Worm (Caenorhabditis elegans) whole organism, late embryonic: ENCODE measurements around the gene C24H12.1.

ENCODE experiments used
- C08G9.2 ChIP-seq: sonication (generic microtip); optimal IDR thresholded peaks from 2 replicates; lab custom pipeline; 2016; ENCODE audit warnings: mild to moderate bottlenecking, missing genetic modification characterization, moderate library complexity, missing compliant biosample characterization
- K02D7.2 ChIP-seq: sonication (generic microtip); optimal IDR thresholded peaks from 2 replicates; lab custom pipeline; 2017; ENCODE audit warnings: mild to moderate bottlenecking, missing genetic modification characterization, missing compliant biosample characterization
- T23F11.4 ChIP-seq: fragments of 200-800 bp; sonication (Bioruptor generic); optimal IDR thresholded peaks from 2 replicates; lab custom pipeline; 2018; ENCODE audit warnings: mild to moderate bottlenecking, missing genetic modification characterization, missing compliant biosample characterization
- ceh-14 ChIP-seq: sonication (generic microtip); optimal IDR thresholded peaks from 2 replicates; lab custom pipeline; 2016; ENCODE audit warnings: missing genotype, missing genetic modification characterization, missing compliant biosample characterization
- ceh-18 ChIP-seq: sonication (generic microtip); optimal IDR thresholded peaks from 2 replicates; lab custom pipeline; 2016; ENCODE audit warnings: missing genetic modification characterization, missing compliant biosample characterization
- ceh-19 ChIP-seq: fragments of 200-800 bp; sonication (Bioruptor generic); optimal IDR thresholded peaks from 2 replicates; lab custom pipeline; 2018; ENCODE audit warnings: mild to moderate bottlenecking, missing genetic modification characterization, missing compliant biosample characterization
- ceh-2 ChIP-seq: sonication (generic microtip); optimal IDR thresholded peaks from 2 replicates; lab custom pipeline; 2016; ENCODE audit warnings: missing genotype, missing genetic modification characterization, missing compliant biosample characterization
- ceh-24 ChIP-seq: sonication (generic microtip); optimal IDR thresholded peaks from 2 replicates; lab custom pipeline; 2016; ENCODE audit warnings: mild to moderate bottlenecking, missing genetic modification characterization, missing compliant biosample characterization
- ceh-31 ChIP-seq: sonication (generic microtip); optimal IDR thresholded peaks from 2 replicates; lab custom pipeline; 2016; ENCODE audit warnings: missing genetic modification characterization, missing compliant biosample characterization
- ceh-9 ChIP-seq: sonication (generic microtip); optimal IDR thresholded peaks from 2 replicates; lab custom pipeline; 2016; ENCODE audit warnings: mild to moderate bottlenecking, missing genetic modification characterization, inconsistent platforms, missing compliant biosample characterization
- dve-1 ChIP-seq: sonication (generic microtip); optimal IDR thresholded peaks from 2 replicates; lab custom pipeline; 2017; ENCODE audit warnings: antibody characterized with exemption, mild to moderate bottlenecking, missing genetic modification characterization, missing compliant biosample characterization
- ets-4 ChIP-seq: sonication (generic microtip); optimal IDR thresholded peaks from 2 replicates; lab custom pipeline; 2016; ENCODE audit warnings: missing genetic modification characterization, missing compliant biosample characterization
- eyg-1 ChIP-seq: sonication (generic microtip); optimal IDR thresholded peaks from 2 replicates; lab custom pipeline; 2016; ENCODE audit warnings: missing genotype, missing genetic modification characterization, missing compliant biosample characterization
- fax-1 ChIP-seq: sonication (generic microtip); optimal IDR thresholded peaks from 2 replicates; lab custom pipeline; 2016; ENCODE audit warnings: missing genotype, missing genetic modification characterization, missing compliant biosample characterization
- gmeb-2 ChIP-seq: sonication (generic microtip); optimal IDR thresholded peaks from 2 replicates; lab custom pipeline; 2016; ENCODE audit warnings: missing genetic modification characterization, inconsistent platforms, missing compliant biosample characterization
- hlh-13 ChIP-seq: fragments of 200-800 bp; sonication (Bioruptor generic); optimal IDR thresholded peaks from 2 replicates; lab custom pipeline; 2018; ENCODE audit warnings: mild to moderate bottlenecking, missing genetic modification characterization, missing compliant biosample characterization
- hlh-15 ChIP-seq: sonication (generic microtip); optimal IDR thresholded peaks from 2 replicates; lab custom pipeline; 2016; ENCODE audit warnings: missing genetic modification characterization, missing compliant biosample characterization
- hlh-30 ChIP-seq: sonication (generic microtip); optimal IDR thresholded peaks from 2 replicates; lab custom pipeline; 2017; ENCODE audit warnings: antibody characterized with exemption, missing genetic modification characterization, missing compliant biosample characterization; ENCODE audit not compliant: insufficient read depth
- hlh-6 ChIP-seq: sonication (generic microtip); optimal IDR thresholded peaks from 2 replicates; lab custom pipeline; 2016; ENCODE audit warnings: missing genotype, missing genetic modification characterization, missing compliant biosample characterization
- hlh-8 ChIP-seq: sonication (generic microtip); optimal IDR thresholded peaks from 2 replicates; lab custom pipeline; 2016; ENCODE audit warnings: missing genotype, missing genetic modification characterization, missing compliant biosample characterization
- lim-6 ChIP-seq: sonication (generic microtip); optimal IDR thresholded peaks from 2 replicates; lab custom pipeline; 2016; ENCODE audit warnings: missing genetic modification characterization, missing compliant biosample characterization
- madf-2 ChIP-seq: sonication (generic microtip); optimal IDR thresholded peaks from 2 replicates; lab custom pipeline; 2017; ENCODE audit warnings: missing genetic modification characterization, missing compliant biosample characterization
- mec-3 ChIP-seq: sonication (generic microtip); optimal IDR thresholded peaks from 2 replicates; lab custom pipeline; 2016; ENCODE audit warnings: borderline replicate concordance, missing genetic modification characterization, missing compliant biosample characterization
- nhr-11 ChIP-seq: fragments of 150-350 bp; optimal IDR thresholded peaks from 2 replicates; lab custom pipeline; 2014; ENCODE audit warnings: missing biosample characterization, missing genetic modification characterization
- npax-4 ChIP-seq: sonication (generic microtip); optimal IDR thresholded peaks from 2 replicates; lab custom pipeline; 2016; ENCODE audit warnings: missing genetic modification characterization, missing compliant biosample characterization
- odd-2 ChIP-seq: sonication (generic microtip); optimal IDR thresholded peaks from 2 replicates; lab custom pipeline; 2017; ENCODE audit warnings: antibody characterized with exemption, mild to moderate bottlenecking, missing genetic modification characterization, missing compliant biosample characterization
- pax-1 ChIP-seq: fragments of 150-350 bp; optimal IDR thresholded peaks from 2 replicates; lab custom pipeline; 2014; ENCODE audit warnings: missing biosample characterization, missing genetic modification characterization
- pha-2 ChIP-seq: sonication (generic microtip); optimal IDR thresholded peaks from 2 replicates; lab custom pipeline; 2017; ENCODE audit warnings: mild to moderate bottlenecking, missing genetic modification characterization, missing compliant biosample characterization
- rnt-1 ChIP-seq: sonication (generic microtip); optimal IDR thresholded peaks from 2 replicates; lab custom pipeline; 2016; ENCODE audit warnings: missing genetic modification characterization, missing compliant biosample characterization
- sdc-2 ChIP-seq: sonication (generic microtip); optimal IDR thresholded peaks from 2 replicates; lab custom pipeline; 2016; ENCODE audit warnings: missing genotype, missing genetic modification characterization, missing compliant biosample characterization
- tbx-2 ChIP-seq: sonication (generic microtip); optimal IDR thresholded peaks from 2 replicates; lab custom pipeline; 2016; ENCODE audit warnings: missing genetic modification characterization, missing compliant biosample characterization
- tbx-7 ChIP-seq: sonication (generic microtip); optimal IDR thresholded peaks from 2 replicates; lab custom pipeline; 2016; ENCODE audit warnings: missing genotype, missing genetic modification characterization, missing compliant biosample characterization
- unc-42 ChIP-seq: sonication (generic microtip); optimal IDR thresholded peaks from 2 replicates; lab custom pipeline; 2016; ENCODE audit warnings: missing genotype, missing genetic modification characterization, missing compliant biosample characterization
- unc-55 ChIP-seq: sonication (generic microtip); optimal IDR thresholded peaks from 2 replicates; lab custom pipeline; 2017; ENCODE audit warnings: missing biosample characterization, missing genetic modification reagents, missing genetic modification characterization
- zip-5 ChIP-seq: sonication (generic microtip); optimal IDR thresholded peaks from 2 replicates; lab custom pipeline; 2016; ENCODE audit warnings: missing genetic modification characterization, missing compliant biosample characterization
- ztf-16 ChIP-seq: sonication (generic microtip); optimal IDR thresholded peaks from 2 replicates; lab custom pipeline; 2017; ENCODE audit warnings: missing genetic modification characterization, missing compliant biosample characterization

C24H12.1 gene

DNA sequence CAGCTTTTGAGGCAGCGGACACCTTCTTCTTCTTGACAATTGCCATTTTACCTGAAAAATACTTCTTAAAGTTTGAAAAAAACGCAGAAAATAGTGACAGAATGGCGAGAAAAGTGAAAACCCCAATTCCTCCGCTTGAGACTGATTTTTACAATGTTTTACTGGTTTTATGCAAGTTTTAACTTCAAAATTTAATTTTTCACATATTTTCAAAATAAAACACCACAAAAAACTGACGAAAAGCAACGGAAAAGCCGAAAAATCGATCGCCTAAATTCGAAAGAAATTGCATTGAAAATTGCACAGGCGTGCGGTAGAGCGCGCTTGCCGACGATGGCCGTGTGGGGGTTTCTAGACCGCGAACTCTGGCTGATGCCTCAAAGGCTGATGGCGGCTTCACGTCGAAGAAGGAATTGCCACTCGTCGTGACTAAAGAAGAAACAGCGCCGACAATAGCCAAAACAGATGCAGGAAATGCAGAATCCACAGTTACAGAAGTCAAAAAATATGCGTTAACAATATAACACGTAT lies 34.8 kb downstream of the C24H12.1 start, which contains the start of gene nsun-1 (continued):
- TF ChIP-seq K02D7.2 (tag; lab: Kevin White, UChicago) (no peak), gmeb-2 (tag; lab: Kevin White, UChicago) (no peak), C08G9.2 (peak; percentile 83), dve-1 (tag; lab: Kevin White, UChicago) (no peak), lim-6 (tag; lab: Kevin White, UChicago) (peak; percentile 58), tbx-2 (tag; lab: Kevin White, UChicago) (peak; percentile 70), ceh-9 (tag; lab: Kevin White, UChicago) (no peak), ceh-19 (peak; percentile 45), hlh-15 (tag; lab: Kevin White, UChicago) (no peak), fax-1 (tag; lab: Kevin White, UChicago) (no peak), T23F11.4 (GFP tag; lab: Kevin White, UChicago) (no peak), pax-1 (tag; lab: Kevin White, UChicago) (no peak), eyg-1 (tag; lab: Kevin White, UChicago) (no peak), odd-2 (tag; lab: Kevin White, UChicago) (no peak), sdc-2 (tag; lab: Kevin White, UChicago) (no peak), madf-2 (tag; lab: Kevin White, UChicago) (no peak), unc-55 (GFP tag; lab: Kevin White, UChicago) (no peak)

ce11 chrII:484328-484916 lies 43.2 kb downstream of the C24H12.1 start, which contains the start of the genes gldi-1 and prp-21:
gldi-1 (minus strand) TSS chrII:484378.
prp-21 (plus strand) TSS chrII:484866.
- no peak for TF ChIP-seq mec-3
- no peak for TF ChIP-seq hlh-13 (GFP tag; lab: Kevin White, UChicago)
- no peak for TF ChIP-seq nhr-11 (tag; lab: Kevin White, UChicago)
- peak; percentile 40 for TF ChIP-seq tbx-7 (tag; lab: Kevin White, UChicago)
- TF ChIP-seq pax-1 (tag; lab: Kevin White, UChicago), result peak; percentile 33
- TF ChIP-seq pha-2 (tag; lab: Kevin White, UChicago), result no peak
- no peak for TF ChIP-seq rnt-1
- peak; percentile 40 for TF ChIP-seq zip-5 (tag; lab: Kevin White, UChicago)
- peak; percentile 38 for TF ChIP-seq tbx-2 (tag; lab: Kevin White, UChicago)
- peak; percentile 77 for TF ChIP-seq ceh-31 (tag; lab: Kevin White, UChicago)
- TF ChIP-seq ceh-19, result no peak
- TF ChIP-seq C08G9.2, result peak; percentile 36
- TF ChIP-seq hlh-8 (tag; lab: Kevin White, UChicago), result peak; percentile 57
- peak; percentile 66 for TF ChIP-seq ceh-2 (tag; lab: Kevin White, UChicago)
- TF ChIP-seq ets-4 (tag; lab: Kevin White, UChicago), result peak; percentile 63
- TF ChIP-seq ztf-16 (tag; lab: Kevin White, UChicago), result no peak
- no peak for TF ChIP-seq ceh-9 (tag; lab: Kevin White, UChicago)
- peak; percentile 31 for TF ChIP-seq ceh-14 (tag; lab: Kevin White, UChicago)
- no peak for TF ChIP-seq dve-1 (tag; lab: Kevin White, UChicago)
- TF ChIP-seq hlh-30 (tag; lab: Kevin White, UChicago), result no peak
- TF ChIP-seq unc-42 (tag; lab: Kevin White, UChicago), result peak; percentile 99
- TF ChIP-seq ceh-24 (tag; lab: Kevin White, UChicago), result no peak
- no peak for TF ChIP-seq npax-4 (tag; lab: Kevin White, UChicago)
- no peak for TF ChIP-seq ceh-18 (tag; lab: Kevin White, UChicago)
- no peak for TF ChIP-seq hlh-6 (tag; lab: Kevin White, UChicago)
- TF ChIP-seq, all 69 proteins: peak for 11
